Worm (Caenorhabditis elegans) whole organism, midembryonic: Measurements from ENCODE around the gene C05B5.4.

Experiments used
- T22C8.4 ChIP-seq: fragments of 200-800 bp; sonication (Bioruptor generic); IDR thresholded peaks from 2 replicates; pipeline ENCODE4 v1.3.6; 2022; ENCODE audit warnings: missing genetic modification characterization, missing compliant biosample characterization
- flt-1 ChIP-seq: fragments of 200-800 bp; sonication (Bioruptor generic); IDR thresholded peaks from 2 replicates; pipeline ENCODE4 v1.3.6; 2022; ENCODE audit warnings: missing genetic modification characterization, missing compliant biosample characterization
- klf-2 ChIP-seq: fragments of 200-800 bp; sonication (Bioruptor generic); conservative IDR thresholded peaks from 2 replicates; pipeline ENCODE4 v1.3.6; 2022; ENCODE audit warnings: missing genetic modification reagents, missing genetic modification characterization, missing compliant biosample characterization
- med-1 ChIP-seq: sonication (generic microtip); optimal IDR thresholded peaks from 2 replicates; lab custom pipeline; 2017; ENCODE audit warnings: missing genetic modification characterization, mild to moderate bottlenecking, missing compliant biosample characterization, antibody characterized with exemption, missing genetic modification reagents; ENCODE audit not compliant: insufficient read depth
- ref-1 ChIP-seq: fragments of 200-800 bp; sonication (Bioruptor generic); conservative IDR thresholded peaks from 2 replicates; pipeline ENCODE4 v1.3.6; 2022; ENCODE audit warnings: missing genetic modification reagents, missing genetic modification characterization, missing compliant biosample characterization
- tab-1 ChIP-seq: fragments of 200-800 bp; sonication (Bioruptor generic); IDR thresholded peaks from 2 replicates; pipeline ENCODE4 v1.3.6; 2022; ENCODE audit warnings: missing genetic modification characterization, missing compliant biosample characterization
- ztf-29 ChIP-seq: fragments of 200-800 bp; sonication (Bioruptor generic); IDR thresholded peaks from 2 replicates; pipeline ENCODE4 v1.3.6; 2022; ENCODE audit warnings: missing genetic modification reagents, missing genetic modification characterization, missing compliant biosample characterization

DNA sequence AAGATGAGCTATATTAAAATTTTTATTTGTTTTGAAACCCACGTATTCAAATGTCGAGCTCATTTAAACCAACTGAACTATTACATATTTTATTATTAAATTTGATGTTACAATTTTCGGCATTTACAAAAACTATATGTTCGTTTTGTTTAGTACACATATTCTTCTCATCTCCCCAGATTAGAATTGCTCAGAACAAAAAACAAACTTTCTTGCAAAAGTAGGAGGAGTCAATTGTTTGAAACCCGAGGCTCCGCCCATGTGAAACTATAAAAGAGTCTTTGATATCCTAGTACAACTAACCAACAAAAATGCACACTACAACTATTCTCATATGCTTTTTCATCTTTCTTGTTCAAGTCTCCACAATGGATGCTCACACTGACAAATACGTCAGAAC lies 32.3 kb downstream of the C05B5.4 start, which contains the start of gene ins-22:
- TF ChIP-seq T22C8.4 (no peak), flt-1 (GFP tag; lab: Robert Waterston, UW) (no peak), ztf-29 (GFP tag; lab: Robert Waterston, UW) (no peak), tab-1 (GFP tag; lab: Robert Waterston, UW) (no peak), klf-2 (no peak), ref-1 (GFP tag; lab: Robert Waterston, UW) (no peak), med-1 (GFP tag; lab: Kevin White, UChicago) (no peak)
